Fruit fly (Drosophila melanogaster) whole organism: Measurements from ENCODE around the gene CG34015.

Source experiments
- pan ChIP-seq: fragments of >200 bp; optimal IDR thresholded peaks from 2 replicates; lab custom pipeline; 2017
- usp ChIP-seq: fragments of >200 bp; optimal IDR thresholded peaks from 2 replicates; lab custom pipeline; 2017; ENCODE audit warnings: missing biosample characterization, missing genetic modification characterization, mixed read lengths

DNA sequence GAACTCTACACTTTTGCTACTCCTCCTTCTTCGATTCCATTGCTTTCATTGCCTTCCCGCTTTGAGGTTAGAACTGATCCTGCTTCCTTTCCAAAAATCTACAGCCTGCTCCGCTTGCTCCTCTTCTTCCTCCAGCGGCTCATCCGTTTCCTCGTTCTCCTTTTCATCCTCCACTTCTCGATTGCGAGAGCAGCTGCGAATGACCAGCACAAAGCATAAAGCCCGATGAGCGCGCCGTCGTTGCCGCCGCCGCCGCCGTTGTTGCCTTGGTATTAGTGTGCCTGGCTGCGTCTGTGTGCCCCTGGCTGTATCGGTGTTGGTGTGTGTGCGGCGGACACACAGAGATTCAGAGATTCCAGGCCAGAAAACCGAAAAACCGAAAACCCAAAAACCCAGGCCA lies 23.8 kb downstream of the CG34015 start:
- TF ChIP-seq pan (no peak), usp (GFP tag; lab: Kevin White, UChicago) (no peak)
